Fruit fly (Drosophila melanogaster) whole organism, pupa: ENCODE data around the gene ato.

Source experiments
- CG10348 ChIP-seq: fragments of 200-800 bp; sonication (Bioruptor generic); IDR thresholded peaks from 2 replicates; pipeline ENCODE4 v1.3.6; 2022; ENCODE audit warnings: missing biosample characterization, missing genetic modification characterization
- CG12605 ChIP-seq: fragments of 200-800 bp; sonication (Bioruptor generic); IDR thresholded peaks from 2 replicates; pipeline ENCODE4 v1.3.6; 2022; ENCODE audit warnings: missing biosample characterization, missing genetic modification characterization
- CG13204 ChIP-seq: fragments of 200-800 bp; sonication (Bioruptor generic); optimal IDR thresholded peaks from 2 replicates; lab custom pipeline; 2018; ENCODE audit warnings: missing biosample characterization, mild to moderate bottlenecking, missing genetic modification characterization, moderate library complexity
- CG17806 ChIP-seq: fragments of 200-800 bp; sonication (Bioruptor generic); optimal IDR thresholded peaks from 2 replicates; lab custom pipeline; 2018; ENCODE audit warnings: missing biosample characterization, mild to moderate bottlenecking, missing genetic modification characterization, moderate library complexity
- CG8159 ChIP-seq: fragments of 200-800 bp; sonication (Bioruptor generic); optimal IDR thresholded peaks from 3 replicates; lab custom pipeline; 2018; ENCODE audit warnings: missing biosample characterization, mild to moderate bottlenecking, missing genetic modification characterization, moderate library complexity
- CG8301 ChIP-seq: fragments of 200-800 bp; sonication (Bioruptor generic); optimal IDR thresholded peaks from 2 replicates; lab custom pipeline; 2018; ENCODE audit warnings: missing biosample characterization, mild to moderate bottlenecking, missing genetic modification characterization
- EcR ChIP-seq: fragments of 200-800 bp; sonication (Bioruptor generic); optimal IDR thresholded peaks from 3 replicates; lab custom pipeline; 2019; ENCODE audit warnings: missing biosample characterization, missing genetic modification characterization, mild to moderate bottlenecking, moderate library complexity, missing genetic modification reagents
- Ets98B ChIP-seq: fragments of 200-800 bp; sonication (Bioruptor generic); IDR thresholded peaks from 2 replicates; pipeline ENCODE4 v1.3.6; 2022; ENCODE audit warnings: missing biosample characterization, missing genetic modification characterization
- Pif1A ChIP-seq: fragments of 200-800 bp; sonication (Bioruptor generic); optimal IDR thresholded peaks from 3 replicates; lab custom pipeline; 2016; ENCODE audit warnings: missing biosample characterization, missing genetic modification characterization
- rn ChIP-seq: fragments of 200-800 bp; sonication (Bioruptor generic); IDR thresholded peaks from 2 replicates; pipeline ENCODE4 v1.3.6; 2022; ENCODE audit warnings: missing biosample characterization, missing genetic modification characterization

- TF ChIP-seq Ets98B = no peak
- TF ChIP-seq CG8301 = no peak
- TF ChIP-seq EcR = no peak
- TF ChIP-seq CG17806 (tag; lab: Kevin White, UChicago) = no peak
- TF ChIP-seq CG10348 = no peak
- TF ChIP-seq CG12605 (GFP tag; lab: Robert Waterston, UW) = no peak
- TF ChIP-seq rn (GFP tag; lab: Robert Waterston, UW) = no peak
- no peak for TF ChIP-seq CG8159
- no peak for TF ChIP-seq Pif1A (GFP tag; lab: Kevin White, UChicago)
- no peak for TF ChIP-seq CG13204 (GFP tag; lab: Kevin White, UChicago)
Observed at dm6 chr3R:8316344-8317105, 38.7 kb downstream of the ato start, which contains the start of gene Coq2.
